Worm (Caenorhabditis elegans): ENCODE data around the gene Y46E12A.3.

- TF ChIP-seq zip-11 (GFP tag; IDR thresholded peaks at IDR 0.05) (no peak), unc-39 (tag; optimal IDR thresholded peaks at IDR 0.05) (no peak), ama-1 (optimal IDR thresholded peaks at IDR 0.05) (no peak), zfp-2 (tag; optimal IDR thresholded peaks at IDR 0.05) (no peak), nhr-42 (GFP tag; IDR thresholded peaks at IDR 0.05) (no peak), zip-2 (tag; optimal IDR thresholded peaks at IDR 0.05) (no peak), F10B5.3 (tag; optimal IDR thresholded peaks at IDR 0.05) (no peak), hmg-1.1 (GFP tag; IDR thresholded peaks at IDR 0.05) (no peak), unc-62 (GFP tag; optimal IDR thresholded peaks at IDR 0.05 in 1 of 2) (no peak), unc-62 (tag; optimal IDR thresholded peaks at IDR 0.05) (no peak)
Observed at ce11 chrIII:1704020-1704419, 50.7 kb downstream of the Y46E12A.3 start.
